Worm (Caenorhabditis elegans) whole organism, young adult: ENCODE data around the gene srd-50.

Experiments
- F57C9.4 ChIP-seq: sonication (generic microtip); optimal IDR thresholded peaks from 2 replicates; lab custom pipeline; 2017; ENCODE audit warnings: mild to moderate bottlenecking, missing genetic modification characterization, missing compliant biosample characterization
- T07F8.4 ChIP-seq: sonication (generic microtip); optimal IDR thresholded peaks from 2 replicates; lab custom pipeline; 2016; ENCODE audit warnings: mild to moderate bottlenecking, missing genetic modification characterization, moderate library complexity, missing compliant biosample characterization
- Y95B8A.8 ChIP-seq: fragments of 200-800 bp; sonication (Bioruptor generic); IDR thresholded peaks from 2 replicates; pipeline ENCODE4 v1.3.6; 2022; ENCODE audit warnings: missing genetic modification reagents, missing genetic modification characterization, missing compliant biosample characterization
- attf-5 ChIP-seq: fragments of 200-800 bp; sonication (Bioruptor generic); optimal IDR thresholded peaks from 2 replicates; lab custom pipeline; 2018; ENCODE audit warnings: mild to moderate bottlenecking, missing genetic modification characterization, missing compliant biosample characterization
- attf-6 ChIP-seq: fragments of 200-800 bp; sonication (Bioruptor generic); IDR thresholded peaks from 2 replicates; pipeline ENCODE4 v1.3.6; 2022; ENCODE audit warnings: missing genetic modification reagents, missing genetic modification characterization, missing compliant biosample characterization
- gei-17 ChIP-seq: fragments of 200-800 bp; sonication (Bioruptor generic); optimal IDR thresholded peaks from 2 replicates; lab custom pipeline; 2018; ENCODE audit warnings: mild to moderate bottlenecking, missing genetic modification characterization, missing compliant biosample characterization
- let-526 ChIP-seq: fragments of 200-800 bp; sonication (Bioruptor generic); IDR thresholded peaks from 2 replicates; pipeline ENCODE4 v1.3.6; 2022; ENCODE audit warnings: missing genetic modification reagents, missing genetic modification characterization, missing compliant biosample characterization
- madf-8 ChIP-seq: fragments of 200-800 bp; sonication (Bioruptor generic); conservative IDR thresholded peaks from 2 replicates; pipeline ENCODE4 v1.3.6; 2022; ENCODE audit warnings: missing genetic modification reagents, missing genetic modification characterization, missing compliant biosample characterization
- xnd-1 ChIP-seq: sonication (generic microtip); optimal IDR thresholded peaks from 2 replicates; lab custom pipeline; 2016; ENCODE audit warnings: missing genotype, missing genetic modification reagents, missing genetic modification characterization, missing compliant biosample characterization

- TF ChIP-seq gei-17 (GFP tag; lab: Kevin White, UChicago) (no peak), madf-8 (GFP tag; lab: Robert Waterston, UW) (no peak), attf-6 (GFP tag; lab: Robert Waterston, UW) (no peak), let-526 (GFP tag; lab: Robert Waterston, UW) (no peak), F57C9.4 (no peak), attf-5 (GFP tag; lab: Kevin White, UChicago) (no peak), T07F8.4 (tag; lab: Kevin White, UChicago) (no peak), xnd-1 (tag; lab: Kevin White, UChicago) (no peak), Y95B8A.8 (no peak)
Measured at ce11 chrX:13526219-13527218, 44.9 kb upstream of the srd-50 start.
